Fruit fly (Drosophila melanogaster): ENCODE data around the gene Polr3F.

- TF ChIP-seq Jra (GFP tag; optimal IDR thresholded peaks at IDR 0.05) (no peak), h (GFP tag; optimal IDR thresholded peaks at IDR 0.05) (no peak), Hr78 (GFP tag; optimal IDR thresholded peaks at IDR 0.05) (no peak), psq (GFP tag; optimal IDR thresholded peaks at IDR 0.05) (no peak), Hnf4 (GFP tag; optimal IDR thresholded peaks at IDR 0.05) (no peak)
These were observed 15.8 kb downstream of the Polr3F start, which contains the start of gene rdhB for dm6 chr3R:22351396-22351795.

Data from whole organism, wandering third instar larva.